Fruit fly (Drosophila melanogaster): ENCODE data around the gene Mfap1.
A peak's percentile ranks its signal among the peaks of the same experiment; 100 is the strongest.

The Mfap1 gene

DNA sequence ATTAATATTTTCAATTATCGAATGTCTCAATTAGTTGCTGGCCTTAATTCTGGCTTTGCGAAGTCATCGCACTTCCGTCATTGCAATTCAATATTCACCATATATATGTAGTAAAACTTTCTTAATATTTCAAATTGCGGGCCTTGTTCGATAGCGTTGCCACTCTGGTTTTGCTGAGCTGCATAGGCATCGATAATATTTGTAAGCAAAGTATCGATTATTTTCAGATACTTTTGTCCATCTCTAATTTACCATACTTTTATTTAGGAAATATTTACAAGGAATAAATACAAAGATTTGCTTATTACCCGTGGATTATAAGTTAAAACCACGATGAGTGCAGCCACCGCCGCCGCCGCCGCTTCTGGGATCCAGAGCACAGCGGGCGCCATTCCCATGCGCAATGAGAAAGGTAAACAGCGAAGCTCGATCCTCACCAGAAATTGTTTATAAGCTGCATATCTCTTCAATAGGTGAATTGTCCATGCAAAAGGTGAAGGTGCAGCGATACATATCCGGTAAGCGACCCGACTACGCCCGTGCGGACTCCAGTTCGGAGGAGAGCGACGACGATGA is at the start of gene Mfap1:
Gene Mfap1 (plus strand): TSS at position 226 of the 576 bp plus-strand sequence.
- TF ChIP-seq pan (optimal IDR thresholded peaks at IDR 0.05) (no peak), usp (GFP tag; optimal IDR thresholded peaks at IDR 0.05) (no peak), CG8478 (optimal IDR thresholded peaks at IDR 0.05) (no peak), Dll (optimal IDR thresholded peaks at IDR 0.05) (no peak), psq (optimal IDR thresholded peaks at IDR 0.05) (no peak), EcR (GFP tag; optimal IDR thresholded peaks at IDR 0.05) (no peak)

DNA sequence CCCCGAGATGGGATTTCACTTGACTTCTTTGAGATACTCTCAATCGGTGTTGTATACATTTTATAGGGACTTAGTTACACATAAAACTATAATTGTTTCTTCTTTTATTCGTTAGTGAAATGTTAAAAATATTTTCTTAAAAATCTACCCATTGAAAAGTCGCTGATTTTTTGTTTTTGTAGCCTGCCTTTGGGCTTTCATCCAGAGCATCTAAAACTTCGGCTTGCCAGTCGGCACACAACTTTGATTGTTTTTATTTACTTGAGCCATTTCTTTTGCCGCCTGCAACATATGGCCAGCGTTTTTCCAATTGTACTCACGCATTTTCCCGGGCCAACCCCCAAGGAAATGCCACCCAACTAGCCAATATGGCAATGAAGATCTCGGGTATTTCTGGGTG is 49.0 kb upstream of the Mfap1 start:
- TF ChIP-seq pan (optimal IDR thresholded peaks at IDR 0.05) (no peak), usp (GFP tag; optimal IDR thresholded peaks at IDR 0.05) (no peak), EcR (GFP tag; optimal IDR thresholded peaks at IDR 0.05) (no peak), CG8478 (optimal IDR thresholded peaks at IDR 0.05) (no peak), psq (optimal IDR thresholded peaks at IDR 0.05) (no peak)

DNA sequence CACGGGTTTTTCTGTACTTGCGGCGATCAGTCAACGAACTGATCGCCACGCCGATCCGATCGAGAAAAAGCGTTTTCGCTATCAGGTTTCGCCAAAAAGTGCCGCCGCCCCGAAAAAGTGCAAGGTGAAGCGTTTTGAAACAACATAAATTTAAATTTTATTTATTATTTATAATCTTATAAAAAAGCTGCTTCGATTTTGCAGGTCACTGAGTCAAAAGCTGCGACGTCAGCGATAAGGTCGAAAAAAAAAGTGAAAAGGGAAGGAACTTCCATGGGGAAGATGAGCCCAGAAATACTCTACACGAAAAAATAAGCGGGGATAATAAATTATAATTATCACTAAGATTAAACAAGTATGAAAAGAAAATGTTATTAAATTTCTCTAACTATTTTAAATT is 43.2 kb upstream of the Mfap1 start:
- TF ChIP-seq pan (optimal IDR thresholded peaks at IDR 0.05) (no peak), EcR (GFP tag; optimal IDR thresholded peaks at IDR 0.05) (no peak), Dll (optimal IDR thresholded peaks at IDR 0.05) (no peak), usp (GFP tag; optimal IDR thresholded peaks at IDR 0.05) (no peak), CG8478 (optimal IDR thresholded peaks at IDR 0.05) (no peak), psq (optimal IDR thresholded peaks at IDR 0.05) (no peak)

dm6 chr3L:1899616-1900015 is 41.3 kb upstream of the Mfap1 start:
- TF ChIP-seq Dll (optimal IDR thresholded peaks at IDR 0.05) (peak; percentile 13), usp (GFP tag; optimal IDR thresholded peaks at IDR 0.05) (no peak)

- no peak for TF ChIP-seq pan (optimal IDR thresholded peaks at IDR 0.05)
- no peak for TF ChIP-seq CG8478 (optimal IDR thresholded peaks at IDR 0.05)
- TF ChIP-seq usp (GFP tag; optimal IDR thresholded peaks at IDR 0.05), result no peak
- no peak for TF ChIP-seq EcR (GFP tag; optimal IDR thresholded peaks at IDR 0.05)
- no peak for TF ChIP-seq Dll (optimal IDR thresholded peaks at IDR 0.05)
- no peak for TF ChIP-seq psq (optimal IDR thresholded peaks at IDR 0.05)
Measured at dm6 chr3L:1900633-1901032, 40.2 kb upstream of the Mfap1 start.

- TF ChIP-seq usp (GFP tag; optimal IDR thresholded peaks at IDR 0.05) (no peak), Dll (optimal IDR thresholded peaks at IDR 0.05) (no peak), psq (optimal IDR thresholded peaks at IDR 0.05) (no peak), pan (optimal IDR thresholded peaks at IDR 0.05) (no peak), EcR (GFP tag; optimal IDR thresholded peaks at IDR 0.05) (no peak), CG8478 (optimal IDR thresholded peaks at IDR 0.05) (no peak)
Measured at dm6 chr3L:1904440-1904839, 36.4 kb upstream of the Mfap1 start.

DNA sequence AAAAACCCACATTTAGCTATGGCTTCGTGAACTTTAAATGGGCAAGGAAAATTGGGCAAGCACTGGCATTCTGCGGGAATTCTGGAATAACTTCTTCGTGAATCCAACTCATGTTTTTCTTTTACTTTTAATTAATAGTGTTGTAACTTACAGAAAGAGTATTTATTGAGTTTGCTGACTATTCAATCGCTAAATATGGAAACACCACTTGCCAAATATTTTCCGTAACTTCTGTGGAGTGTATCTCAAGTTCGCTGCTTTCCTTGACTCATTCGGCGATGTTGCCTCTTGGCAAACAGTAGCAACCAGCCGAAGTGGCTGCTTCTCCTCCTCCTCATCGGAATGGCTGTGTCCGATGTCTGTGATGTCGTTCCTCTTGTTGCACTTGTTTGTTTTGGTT is 35.6 kb upstream of the Mfap1 start:
- TF ChIP-seq CG8478 (optimal IDR thresholded peaks at IDR 0.05) (no peak), pan (optimal IDR thresholded peaks at IDR 0.05) (no peak), usp (GFP tag; optimal IDR thresholded peaks at IDR 0.05) (no peak), EcR (GFP tag; optimal IDR thresholded peaks at IDR 0.05) (no peak), Dll (optimal IDR thresholded peaks at IDR 0.05) (no peak), psq (optimal IDR thresholded peaks at IDR 0.05) (no peak)

- no peak for TF ChIP-seq CG8478 (optimal IDR thresholded peaks at IDR 0.05)
- TF ChIP-seq EcR (GFP tag; optimal IDR thresholded peaks at IDR 0.05), result no peak
- TF ChIP-seq usp (GFP tag; optimal IDR thresholded peaks at IDR 0.05), result no peak
- TF ChIP-seq Dll (optimal IDR thresholded peaks at IDR 0.05), result no peak
- no peak for TF ChIP-seq pan (optimal IDR thresholded peaks at IDR 0.05)
- no peak for TF ChIP-seq psq (optimal IDR thresholded peaks at IDR 0.05)
Measured at dm6 chr3L:1906208-1906607, 34.7 kb upstream of the Mfap1 start.

- TF ChIP-seq usp (GFP tag; optimal IDR thresholded peaks at IDR 0.05), result no peak
- TF ChIP-seq CG8478 (optimal IDR thresholded peaks at IDR 0.05), result no peak
- TF ChIP-seq psq (optimal IDR thresholded peaks at IDR 0.05), result no peak
- no peak for TF ChIP-seq EcR (GFP tag; optimal IDR thresholded peaks at IDR 0.05)
- no peak for TF ChIP-seq pan (optimal IDR thresholded peaks at IDR 0.05)
- TF ChIP-seq Dll (optimal IDR thresholded peaks at IDR 0.05), result no peak
Measured at dm6 chr3L:1909000-1909399, 31.9 kb upstream of the Mfap1 start.

- no peak for TF ChIP-seq pan (optimal IDR thresholded peaks at IDR 0.05)
- no peak for TF ChIP-seq Dll (optimal IDR thresholded peaks at IDR 0.05)
- TF ChIP-seq psq (optimal IDR thresholded peaks at IDR 0.05), result no peak
- no peak for TF ChIP-seq usp (GFP tag; optimal IDR thresholded peaks at IDR 0.05)
- TF ChIP-seq CG8478 (optimal IDR thresholded peaks at IDR 0.05), result no peak
Measured at dm6 chr3L:1910107-1910506, 30.8 kb upstream of the Mfap1 start, which contains the start of gene dsb. dsb (minus strand) TSS chr3L:1910197.

DNA sequence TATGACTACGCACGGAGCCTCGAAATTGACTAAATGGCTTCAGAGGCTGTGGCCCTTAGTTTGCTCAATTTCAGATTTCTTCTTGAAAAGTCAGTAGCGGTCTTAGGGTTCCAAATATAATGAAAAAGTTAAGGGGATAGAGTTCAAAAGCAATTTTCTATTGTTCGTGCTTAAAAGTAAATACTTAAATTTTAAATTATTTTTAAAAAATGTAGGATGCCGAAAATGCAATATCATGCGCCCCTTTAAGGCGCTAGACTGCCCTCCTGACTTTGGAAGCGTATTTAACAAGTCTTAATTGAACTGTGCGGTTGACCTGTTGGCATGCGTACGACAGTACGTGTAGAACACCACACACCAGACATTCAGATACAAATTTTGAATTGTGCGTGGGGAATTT is 26.2 kb upstream of the Mfap1 start:
- TF ChIP-seq pan (optimal IDR thresholded peaks at IDR 0.05) (no peak), EcR (GFP tag; optimal IDR thresholded peaks at IDR 0.05) (no peak), CG8478 (optimal IDR thresholded peaks at IDR 0.05) (no peak), usp (GFP tag; optimal IDR thresholded peaks at IDR 0.05) (no peak), Dll (optimal IDR thresholded peaks at IDR 0.05) (no peak), psq (optimal IDR thresholded peaks at IDR 0.05) (no peak)

DNA sequence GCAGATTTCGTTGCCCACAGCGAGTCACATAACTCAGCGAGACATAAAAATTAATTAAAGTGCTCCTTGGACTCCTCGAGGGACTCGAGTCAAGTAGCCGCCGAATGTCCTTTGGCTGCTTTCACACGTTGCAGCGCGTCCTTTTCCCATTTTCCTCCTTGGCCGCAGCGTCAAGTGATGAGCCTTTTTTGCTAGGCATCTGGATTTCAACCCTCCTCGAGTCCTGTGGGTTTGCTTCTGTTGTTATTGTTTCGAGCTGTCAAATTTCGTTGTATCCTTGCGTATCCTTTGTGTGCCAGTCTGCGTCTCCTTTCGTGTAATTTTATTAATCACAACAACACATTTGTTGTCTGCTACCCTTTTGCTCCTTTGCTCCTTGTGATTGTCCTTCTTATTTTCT is 24.3 kb upstream of the Mfap1 start:
- TF ChIP-seq psq (optimal IDR thresholded peaks at IDR 0.05) (no peak), pan (optimal IDR thresholded peaks at IDR 0.05) (no peak), Dll (optimal IDR thresholded peaks at IDR 0.05) (no peak), usp (GFP tag; optimal IDR thresholded peaks at IDR 0.05) (no peak), EcR (GFP tag; optimal IDR thresholded peaks at IDR 0.05) (no peak), CG8478 (optimal IDR thresholded peaks at IDR 0.05) (no peak)

DNA sequence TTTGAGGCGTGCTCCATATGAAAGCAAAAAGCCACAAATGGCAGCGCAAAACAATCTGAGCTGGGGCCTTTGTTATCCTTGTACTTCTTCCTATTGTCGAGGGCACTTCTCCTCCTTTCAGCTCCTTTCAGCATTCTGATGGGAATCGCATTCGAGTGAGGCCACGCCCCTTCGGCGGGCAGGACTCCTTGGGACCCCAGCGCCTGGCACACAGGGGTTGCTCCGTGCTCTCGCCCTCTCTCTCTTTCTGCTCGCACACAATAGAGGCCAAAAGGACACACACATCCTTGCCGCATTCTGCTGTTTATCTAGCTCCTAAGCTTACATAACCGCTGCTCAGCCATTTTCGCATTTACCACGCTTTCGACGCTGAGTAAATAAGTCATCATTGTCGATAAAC is 20.8 kb upstream of the Mfap1 start:
- no peak for TF ChIP-seq EcR (GFP tag; optimal IDR thresholded peaks at IDR 0.05)
